Fruit fly (Drosophila melanogaster) whole organism, embryonic: ENCODE results near the gene Cyt-c-d.

ENCODE experiments used
- Atf-2 ChIP-seq: fragments of 200-800 bp; sonication (Bioruptor generic); optimal IDR thresholded peaks from 2 replicates; lab custom pipeline; 2016; ENCODE audit warnings: missing biosample characterization, missing genetic modification characterization
- Bteb2 ChIP-seq: fragments of 200-800 bp; sonication (Bioruptor generic); optimal IDR thresholded peaks from 2 replicates; lab custom pipeline; 2016; ENCODE audit warnings: missing biosample characterization, missing genetic modification characterization
- CG10147 ChIP-seq: fragments of 200-800 bp; sonication (Bioruptor generic); optimal IDR thresholded peaks from 2 replicates; lab custom pipeline; 2019; ENCODE audit warnings: missing biosample characterization, mild to moderate bottlenecking, missing genetic modification characterization, moderate library complexity
- CG11560 ChIP-seq: fragments of 200-800 bp; sonication (Bioruptor generic); IDR thresholded peaks from 3 replicates; pipeline ENCODE4 v1.3.6; 2022; ENCODE audit warnings: missing biosample characterization, missing genetic modification characterization
- CG12391 ChIP-seq: fragments of 200-800 bp; sonication (Bioruptor generic); optimal IDR thresholded peaks from 3 replicates; lab custom pipeline; 2018; ENCODE audit warnings: missing biosample characterization, mild to moderate bottlenecking, missing genetic modification characterization, moderate library complexity
- CG13424 ChIP-seq: fragments of 200-800 bp; sonication (Bioruptor generic); optimal IDR thresholded peaks from 2 replicates; lab custom pipeline; 2019; ENCODE audit warnings: missing biosample characterization, mild to moderate bottlenecking, missing genetic modification characterization, moderate library complexity
- CG15514 ChIP-seq: fragments of 200-800 bp; sonication (Bioruptor generic); optimal IDR thresholded peaks from 3 replicates; lab custom pipeline; 2017; ENCODE audit warnings: missing biosample characterization, missing genetic modification characterization, mild to moderate bottlenecking, moderate library complexity, missing genetic modification reagents
- CG17186 ChIP-seq: fragments of 200-800 bp; sonication (Bioruptor generic); optimal IDR thresholded peaks from 3 replicates; lab custom pipeline; 2017; ENCODE audit warnings: missing biosample characterization, missing genetic modification reagents, missing genetic modification characterization
- CG17328 ChIP-seq: fragments of 200-800 bp; sonication (Bioruptor generic); IDR thresholded peaks from 2 replicates; pipeline ENCODE4 v1.3.6; 2022; ENCODE audit warnings: missing biosample characterization, missing genetic modification characterization
- CG17359 ChIP-seq: fragments of 200-800 bp; sonication (Bioruptor generic); optimal IDR thresholded peaks from 3 replicates; lab custom pipeline; 2018; ENCODE audit warnings: missing biosample characterization, mild to moderate bottlenecking, missing genetic modification characterization, moderate library complexity
- CG30403 ChIP-seq: fragments of 200-800 bp; sonication (Bioruptor generic); optimal IDR thresholded peaks from 3 replicates; lab custom pipeline; 2016; ENCODE audit warnings: missing biosample characterization, missing genetic modification characterization
- CG32532 ChIP-seq: fragments of 200-800 bp; sonication (Bioruptor generic); IDR thresholded peaks from 2 replicates; pipeline ENCODE4 v1.3.6; 2022; ENCODE audit warnings: missing biosample characterization, missing genetic modification characterization
- CG3407 ChIP-seq: fragments of 200-800 bp; sonication (Bioruptor generic); optimal IDR thresholded peaks from 2 replicates; lab custom pipeline; 2018; ENCODE audit warnings: missing biosample characterization, mild to moderate bottlenecking, missing genetic modification characterization
- CG34224 ChIP-seq: fragments of 200-800 bp; sonication (Bioruptor generic); IDR thresholded peaks from 3 replicates; pipeline ENCODE4 v1.3.6; 2022; ENCODE audit warnings: missing biosample characterization, missing genetic modification characterization; ENCODE audit not compliant: partially characterized antibody
- CG34376 ChIP-seq: fragments of 200-800 bp; sonication (Bioruptor generic); optimal IDR thresholded peaks from 2 replicates; lab custom pipeline; 2018; ENCODE audit warnings: missing biosample characterization, mild to moderate bottlenecking, missing genetic modification characterization
- CG4404 ChIP-seq: fragments of 200-800 bp; sonication (Bioruptor generic); IDR thresholded peaks from 2 replicates; pipeline ENCODE4 v1.3.6; 2022; ENCODE audit warnings: missing biosample characterization, missing genetic modification characterization
- CG7372 ChIP-seq: fragments of 200-800 bp; sonication (Bioruptor generic); IDR thresholded peaks from 2 replicates; pipeline ENCODE4 v1.3.6; 2022; ENCODE audit warnings: missing biosample characterization, missing genetic modification characterization
- CG7786 ChIP-seq: fragments of 200-800 bp; sonication (Bioruptor generic); optimal IDR thresholded peaks from 2 replicates; lab custom pipeline; 2016; ENCODE audit warnings: missing biosample characterization, missing genetic modification characterization
- D19A ChIP-seq: fragments of 200-800 bp; optimal IDR thresholded peaks from 3 replicates; lab custom pipeline; 2019; ENCODE audit warnings: missing biosample characterization, mild to moderate bottlenecking, missing genetic modification characterization, moderate library complexity
- Dek ChIP-seq: fragments of 200-800 bp; sonication (Bioruptor generic); optimal IDR thresholded peaks from 3 replicates; lab custom pipeline; 2019; ENCODE audit warnings: missing biosample characterization, mild to moderate bottlenecking, missing genetic modification characterization, moderate library complexity
- Elba2 ChIP-seq: fragments of 200-800 bp; sonication (Bioruptor generic); optimal IDR thresholded peaks from 3 replicates; lab custom pipeline; 2016; ENCODE audit warnings: missing biosample characterization, missing genetic modification characterization
- Ets97D ChIP-seq: fragments of 200-800 bp; sonication (Bioruptor generic); optimal IDR thresholded peaks from 3 replicates; lab custom pipeline; 2016; ENCODE audit warnings: missing biosample characterization, missing genetic modification characterization
- H15 ChIP-seq: fragments of 200-800 bp; sonication (Bioruptor generic); IDR thresholded peaks from 3 replicates; pipeline ENCODE4 v1.3.6; 2022; ENCODE audit warnings: missing biosample characterization, missing genetic modification characterization
- HmgD ChIP-seq: fragments of 200-800 bp; sonication (Bioruptor generic); optimal IDR thresholded peaks from 3 replicates; lab custom pipeline; 2016; ENCODE audit warnings: missing biosample characterization, missing genetic modification characterization
- HmgZ ChIP-seq: fragments of 200-800 bp; sonication (Bioruptor generic); optimal IDR thresholded peaks from 2 replicates; lab custom pipeline; 2018; ENCODE audit warnings: missing biosample characterization, mild to moderate bottlenecking, missing genetic modification characterization
- Nf-YA ChIP-seq: fragments of 200-800 bp; sonication (Bioruptor generic); IDR thresholded peaks from 2 replicates; pipeline ENCODE4 v1.3.6; 2022; ENCODE audit warnings: missing biosample characterization, missing genetic modification characterization
- NfI ChIP-seq: fragments of 200-800 bp; sonication (Bioruptor generic); optimal IDR thresholded peaks from 3 replicates; lab custom pipeline; 2018; ENCODE audit warnings: missing biosample characterization, mild to moderate bottlenecking, missing genetic modification characterization, moderate library complexity
- PHDP ChIP-seq: fragments of 200-800 bp; sonication (Bioruptor generic); optimal IDR thresholded peaks from 3 replicates; lab custom pipeline; 2018; ENCODE audit warnings: missing biosample characterization, mild to moderate bottlenecking, missing genetic modification characterization, moderate library complexity
- Rx ChIP-seq: fragments of 200-800 bp; sonication (Bioruptor generic); IDR thresholded peaks from 2 replicates; pipeline ENCODE4 v1.3.6; 2022; ENCODE audit warnings: missing biosample characterization, missing genetic modification characterization
- Sin3A ChIP-seq: fragments of >200 bp; optimal IDR thresholded peaks from 2 replicates; lab custom pipeline; 2018
- Sox100B ChIP-seq: fragments of 200-800 bp; sonication (Bioruptor generic); optimal IDR thresholded peaks from 3 replicates; lab custom pipeline; 2018; ENCODE audit warnings: missing biosample characterization, mild to moderate bottlenecking, missing genetic modification characterization
- YL-1 ChIP-seq: fragments of 200-800 bp; sonication (Bioruptor generic); optimal IDR thresholded peaks from 3 replicates; lab custom pipeline; 2017; ENCODE audit warnings: missing biosample characterization, mild to moderate bottlenecking, missing genetic modification characterization
- chif ChIP-seq, 2 experiments: fragments of 200-800 bp; sonication (Bioruptor generic); optimal IDR thresholded peaks; 3 replicates each; lab custom pipeline; 2016; ENCODE audit warnings: missing biosample characterization in 2 of 2, missing genetic modification characterization in 2 of 2
- crc ChIP-seq: fragments of 200-800 bp; sonication (Bioruptor generic); optimal IDR thresholded peaks from 2 replicates; lab custom pipeline; 2016; ENCODE audit warnings: missing biosample characterization, missing genetic modification characterization
- cwo ChIP-seq: fragments of 200-800 bp; sonication (Bioruptor generic); optimal IDR thresholded peaks from 3 replicates; lab custom pipeline; 2017; ENCODE audit warnings: missing biosample characterization, missing genetic modification characterization, mild to moderate bottlenecking, moderate library complexity, missing genetic modification reagents
- disco-r ChIP-seq: fragments of 200-800 bp; sonication (Bioruptor generic); optimal IDR thresholded peaks from 2 replicates; lab custom pipeline; 2016; ENCODE audit warnings: missing biosample characterization, missing genetic modification characterization
- ewg ChIP-seq: fragments of 200-800 bp; sonication (Bioruptor generic); optimal IDR thresholded peaks from 3 replicates; lab custom pipeline; 2017; ENCODE audit warnings: mild to moderate bottlenecking, missing biosample characterization, missing genetic modification reagents, missing genetic modification characterization
- fd96Cb ChIP-seq: fragments of 200-800 bp; sonication (Bioruptor generic); optimal IDR thresholded peaks from 2 replicates; lab custom pipeline; 2018; ENCODE audit warnings: missing biosample characterization, mild to moderate bottlenecking, missing genetic modification characterization, moderate library complexity
- hth ChIP-seq: fragments of >200 bp; optimal IDR thresholded peaks from 2 replicates; lab custom pipeline; 2017; ENCODE audit warnings: inconsistent platforms
- maf-S ChIP-seq: fragments of 200-800 bp; sonication (Bioruptor generic); optimal IDR thresholded peaks from 2 replicates; lab custom pipeline; 2016; ENCODE audit warnings: missing biosample characterization, missing genetic modification characterization
- onecut ChIP-seq: fragments of 200-800 bp; sonication (Bioruptor generic); IDR thresholded peaks from 2 replicates; pipeline ENCODE4 v1.3.6; 2022; ENCODE audit warnings: missing biosample characterization, missing genetic modification characterization
- pan ChIP-seq, 4 experiments: fragments of >200 bp in 3 of 4; fragments of 200-800 bp in 1 of 4; sonication (Bioruptor generic) in 1 of 4; optimal IDR thresholded peaks in 3 of 4; IDR thresholded peaks in 1 of 4; 2 replicates each; pipeline versions ENCODE4 v1.3.6 to Lab custom; 2017 to 2022; ENCODE audit warnings: missing biosample characterization in 2 of 4, missing genetic modification characterization in 2 of 4, mixed read lengths in 1 of 4
- pros ChIP-seq: fragments of 200-800 bp; sonication (Bioruptor generic); optimal IDR thresholded peaks from 3 replicates; lab custom pipeline; 2019; ENCODE audit warnings: missing biosample characterization, mild to moderate bottlenecking, missing genetic modification characterization, moderate library complexity
- rib ChIP-seq: fragments of 200-800 bp; sonication (Bioruptor generic); IDR thresholded peaks from 2 replicates; pipeline ENCODE4 v1.3.6; 2022; ENCODE audit warnings: missing biosample characterization, missing genetic modification characterization
- ro ChIP-seq: fragments of 200-800 bp; sonication (Bioruptor generic); IDR thresholded peaks from 2 replicates; pipeline ENCODE4 v1.3.6; 2022; ENCODE audit warnings: missing biosample characterization, missing genetic modification characterization
- row ChIP-seq: fragments of 200-800 bp; sonication (Bioruptor generic); IDR thresholded peaks from 3 replicates; pipeline ENCODE4 v1.3.6; 2022; ENCODE audit warnings: missing biosample characterization, missing genetic modification characterization
- sd ChIP-seq: fragments of 200-800 bp; sonication (Bioruptor generic); optimal IDR thresholded peaks from 3 replicates; lab custom pipeline; 2018; ENCODE audit warnings: missing biosample characterization, mild to moderate bottlenecking, missing genetic modification characterization, moderate library complexity
- sens ChIP-seq: fragments of 200-800 bp; sonication (Bioruptor generic); peaks from one replicate; lab custom pipeline; 2016; ENCODE audit warnings: missing biosample characterization, missing genetic modification characterization
- so ChIP-seq: fragments of 200-800 bp; sonication (Bioruptor generic); IDR thresholded peaks from 3 replicates; pipeline ENCODE4 v1.3.6; 2022; ENCODE audit warnings: missing biosample characterization, missing genetic modification characterization

Cyt-c-d gene

dm6 chr2L:16719643-16720515 is 4.2 kb downstream of the Cyt-c-d start, which contains the start of gene Cyt-c-p (continued):
- TF ChIP-seq sd (tag; lab: Kevin White, UChicago), result peak; percentile 69
- no peak for TF ChIP-seq NfI (GFP tag; lab: Kevin White, UChicago)
- peak; percentile 79 for TF ChIP-seq CG15514 (GFP tag; lab: Kevin White, UChicago)
- peak; percentile 80 for TF ChIP-seq HmgZ (tag; lab: Kevin White, UChicago)
- TF ChIP-seq fd96Cb (tag; lab: Kevin White, UChicago), result no peak
- TF ChIP-seq Sin3A, result peak; percentile 91
- TF ChIP-seq CG10147 (GFP tag; lab: Kevin White, UChicago), result peak; percentile 43
- TF ChIP-seq ro, result no peak
- no peak for TF ChIP-seq so (GFP tag; lab: Robert Waterston, UW)
- TF ChIP-seq PHDP (tag; lab: Kevin White, UChicago), result peak; percentile 36
- peak; percentile 1 for TF ChIP-seq ewg (GFP tag; lab: Kevin White, UChicago)
- TF ChIP-seq Ets97D (GFP tag; lab: Kevin White, UChicago), result peak; percentile 76
- peak; percentile 44; the same call in 2 of the 3 replicates for TF ChIP-seq row (GFP tag; lab: Robert Waterston, UW)
- peak; percentile 20 for TF ChIP-seq cwo (GFP tag; lab: Kevin White, UChicago)
- TF ChIP-seq CG17186 (GFP tag; lab: Kevin White, UChicago), result peak; percentile 87
- TF ChIP-seq D19A (tag; lab: Kevin White, UChicago), result peak; percentile 11
- peak; percentile 55 for TF ChIP-seq CG12391 (tag; lab: Kevin White, UChicago)
- peak; percentile 38 for TF ChIP-seq YL-1
- peak; percentile 88 for TF ChIP-seq CG34376 (GFP tag; lab: Kevin White, UChicago)
- TF ChIP-seq HmgD (GFP tag; lab: Kevin White, UChicago), result peak; percentile 62
- no peak for TF ChIP-seq CG7786 (GFP tag; lab: Kevin White, UChicago)
- TF ChIP-seq maf-S (GFP tag; lab: Kevin White, UChicago), result peak; percentile 0
- no peak for TF ChIP-seq Nf-YA
- TF ChIP-seq hth (lab: Kevin White, UChicago), result no peak
- peak; percentile 25 for TF ChIP-seq disco-r (GFP tag; lab: Kevin White, UChicago)
- no peak for TF ChIP-seq Atf-2 (GFP tag; lab: Kevin White, UChicago)
- no peak for TF ChIP-seq H15
- TF ChIP-seq crc, result no peak
- TF ChIP-seq pros (GFP tag; lab: Kevin White, UChicago), result no peak
- TF ChIP-seq onecut, result peak; percentile 26; the same call in 1 of the 2 replicates
- TF ChIP-seq chif (GFP tag; optimal IDR thresholded peaks at IDR 0.05; lab: Kevin White, UChicago), result peak in 1 of 2 experiments; percentile 3
- no peak for TF ChIP-seq Elba2 (GFP tag; lab: Kevin White, UChicago)
- no peak for TF ChIP-seq CG30403 (GFP tag; lab: Kevin White, UChicago)
- TF ChIP-seq CG13424, result peak; percentile 3
- TF ChIP-seq CG11560 (tag; lab: Robert Waterston, UW), result no peak
- no peak for TF ChIP-seq Sox100B (GFP tag; lab: Kevin White, UChicago)
- TF ChIP-seq CG3407 (GFP tag; lab: Kevin White, UChicago), result no peak
- TF ChIP-seq CG17359 (tag; lab: Kevin White, UChicago), result no peak
- TF ChIP-seq rib (GFP tag; lab: Robert Waterston, UW), result no peak
- TF ChIP-seq CG32532, result peak; percentile 7; the same call in 1 of the 2 replicates
- TF ChIP-seq sens (GFP tag; lab: Kevin White, UChicago), result peak; percentile 82
- no peak for TF ChIP-seq CG7372 (GFP tag; lab: Robert Waterston, UW)
- TF ChIP-seq Bteb2 (GFP tag; lab: Kevin White, UChicago), result peak; percentile 9
- TF ChIP-seq Rx (GFP tag; lab: Robert Waterston, UW), result no peak
- no peak for TF ChIP-seq CG4404 (GFP tag; lab: Robert Waterston, UW)
- TF ChIP-seq CG34224 (GFP tag; lab: Robert Waterston, UW), result peak; percentile 48
- TF ChIP-seq CG17328 (GFP tag; lab: Robert Waterston, UW), result no peak
- TF ChIP-seq pan (optimal IDR thresholded peaks at IDR 0.05; lab: Kevin White, UChicago), result no peak
- TF ChIP-seq pan (GFP tag; optimal IDR thresholded peaks at IDR 0.05 in 1 of 2, IDR thresholded peaks at IDR 0.05 in 1 of 2), result no peak
- TF ChIP-seq Dek, result peak; percentile 4
